Fruit fly (Drosophila melanogaster) whole organism, embryonic: ENCODE measurements around the gene amon.

ENCODE experiments used
- Abd-B ChIP-seq: fragments of 200-800 bp; sonication (Bioruptor generic); optimal IDR thresholded peaks from 2 replicates; lab custom pipeline; 2018; ENCODE audit warnings: missing biosample characterization, mild to moderate bottlenecking, missing genetic modification characterization, moderate library complexity
- Aef1 ChIP-seq: fragments of 200-800 bp; sonication (Bioruptor generic); IDR thresholded peaks from 3 replicates; pipeline ENCODE4 v1.3.6; 2022; ENCODE audit warnings: missing biosample characterization, missing genetic modification characterization
- Bgb ChIP-seq: fragments of 200-800 bp; sonication (Bioruptor generic); IDR thresholded peaks from 2 replicates; pipeline ENCODE4 v1.3.6; 2022; ENCODE audit warnings: missing biosample characterization, missing genetic modification characterization; ENCODE audit not compliant: partially characterized antibody
- CG10565 ChIP-seq: fragments of 200-800 bp; sonication (Bioruptor generic); optimal IDR thresholded peaks from 3 replicates; lab custom pipeline; 2016; ENCODE audit warnings: missing biosample characterization, mild to moderate bottlenecking, missing genetic modification characterization
- CG11398 ChIP-seq: fragments of 200-800 bp; sonication (Bioruptor generic); optimal IDR thresholded peaks from 2 replicates; lab custom pipeline; 2016; ENCODE audit warnings: missing biosample characterization, missing genetic modification characterization
- CG11560 ChIP-seq: fragments of 200-800 bp; sonication (Bioruptor generic); IDR thresholded peaks from 3 replicates; pipeline ENCODE4 v1.3.6; 2022; ENCODE audit warnings: missing biosample characterization, missing genetic modification characterization
- CG12659 ChIP-seq: fragments of 200-800 bp; sonication (Bioruptor generic); optimal IDR thresholded peaks from 3 replicates; lab custom pipeline; 2017; ENCODE audit warnings: mild to moderate bottlenecking, missing biosample characterization, missing genetic modification reagents, missing genetic modification characterization
- CG13287 ChIP-seq: fragments of 200-800 bp; sonication (Bioruptor generic); IDR thresholded peaks from 2 replicates; pipeline ENCODE4 v1.3.6; 2022; ENCODE audit warnings: missing biosample characterization, missing genetic modification characterization; ENCODE audit not compliant: partially characterized antibody
- CG13775 ChIP-seq: fragments of 200-800 bp; sonication (Bioruptor generic); optimal IDR thresholded peaks from 3 replicates; lab custom pipeline; 2017; ENCODE audit warnings: missing biosample characterization, mild to moderate bottlenecking, missing genetic modification characterization
- CG14441 ChIP-seq: fragments of 200-800 bp; sonication (Bioruptor generic); IDR thresholded peaks from 2 replicates; pipeline ENCODE4 v1.3.6; 2022; ENCODE audit warnings: missing biosample characterization, missing genetic modification characterization
- CG14710 ChIP-seq: fragments of 200-800 bp; sonication (Bioruptor generic); optimal IDR thresholded peaks from 3 replicates; lab custom pipeline; 2019; ENCODE audit warnings: missing biosample characterization, mild to moderate bottlenecking, missing genetic modification characterization, moderate library complexity
- CG15011 ChIP-seq: fragments of 200-800 bp; sonication (Bioruptor generic); optimal IDR thresholded peaks from 3 replicates; lab custom pipeline; 2018; ENCODE audit warnings: missing biosample characterization, mild to moderate bottlenecking, missing genetic modification characterization
- CG30431 ChIP-seq: fragments of 200-800 bp; sonication (Bioruptor generic); optimal IDR thresholded peaks from 2 replicates; lab custom pipeline; 2017; ENCODE audit warnings: missing biosample characterization, missing genetic modification characterization
- CG34224 ChIP-seq: fragments of 200-800 bp; sonication (Bioruptor generic); IDR thresholded peaks from 3 replicates; pipeline ENCODE4 v1.3.6; 2022; ENCODE audit warnings: missing biosample characterization, missing genetic modification characterization; ENCODE audit not compliant: partially characterized antibody
- CG34422 ChIP-seq: fragments of 200-800 bp; sonication (Bioruptor generic); IDR thresholded peaks from 3 replicates; pipeline ENCODE4 v1.3.6; 2022; ENCODE audit warnings: missing biosample characterization, missing genetic modification characterization
- CG3838 ChIP-seq: fragments of 200-800 bp; sonication (Bioruptor generic); optimal IDR thresholded peaks from 3 replicates; lab custom pipeline; 2016; ENCODE audit warnings: missing biosample characterization, missing genetic modification characterization
- CG3995 ChIP-seq: fragments of 200-800 bp; sonication (Bioruptor generic); optimal IDR thresholded peaks from 3 replicates; lab custom pipeline; 2016; ENCODE audit warnings: missing biosample characterization, missing genetic modification characterization
- CG42726 ChIP-seq: fragments of 200-800 bp; sonication (Bioruptor generic); IDR thresholded peaks from 2 replicates; pipeline ENCODE4 v1.3.6; 2022; ENCODE audit warnings: missing biosample characterization, missing genetic modification characterization; ENCODE audit not compliant: partially characterized antibody
- CG4617 ChIP-seq: fragments of 200-800 bp; sonication (Bioruptor generic); optimal IDR thresholded peaks from 3 replicates; lab custom pipeline; 2016; ENCODE audit warnings: missing biosample characterization, missing genetic modification characterization, borderline replicate concordance
- CG7745 ChIP-seq: fragments of 200-800 bp; sonication (Bioruptor generic); optimal IDR thresholded peaks from 2 replicates; lab custom pipeline; 2018; ENCODE audit warnings: missing biosample characterization, mild to moderate bottlenecking, missing genetic modification characterization, moderate library complexity
- Dll ChIP-seq: fragments of 200-800 bp; sonication (Bioruptor generic); IDR thresholded peaks from 4 replicates; pipeline ENCODE4 v1.3.6; 2022; ENCODE audit warnings: missing biosample characterization, missing genetic modification characterization; ENCODE audit not compliant: partially characterized antibody
- Doc3 ChIP-seq: fragments of 200-800 bp; sonication (Bioruptor generic); IDR thresholded peaks from 3 replicates; pipeline ENCODE4 v1.3.6; 2022; ENCODE audit warnings: missing biosample characterization, missing genetic modification characterization; ENCODE audit not compliant: partially characterized antibody
- Dp ChIP-seq: fragments of 200-800 bp; sonication (Bioruptor generic); optimal IDR thresholded peaks from 2 replicates; lab custom pipeline; 2018; ENCODE audit warnings: missing biosample characterization, mild to moderate bottlenecking, missing genetic modification characterization, moderate library complexity
- Dref ChIP-seq: fragments of 200-800 bp; sonication (Bioruptor generic); IDR thresholded peaks from 2 replicates; pipeline ENCODE4 v1.3.6; 2022; ENCODE audit warnings: missing biosample characterization, missing genetic modification characterization
- Elba2 ChIP-seq: fragments of 200-800 bp; sonication (Bioruptor generic); optimal IDR thresholded peaks from 3 replicates; lab custom pipeline; 2016; ENCODE audit warnings: missing biosample characterization, missing genetic modification characterization
- HHEX ChIP-seq: fragments of 200-800 bp; sonication (Bioruptor generic); optimal IDR thresholded peaks from 3 replicates; lab custom pipeline; 2017; ENCODE audit warnings: missing biosample characterization, mild to moderate bottlenecking, missing genetic modification characterization, missing genetic modification reagents
- Lhr ChIP-seq: fragments of 200-800 bp; sonication (Bioruptor generic); optimal IDR thresholded peaks from 3 replicates; lab custom pipeline; 2017; ENCODE audit warnings: mild to moderate bottlenecking, missing biosample characterization, missing genetic modification reagents, missing genetic modification characterization
- Med ChIP-seq: fragments of 200-800 bp; sonication (Bioruptor generic); peaks from one replicate; lab custom pipeline; 2016; ENCODE audit warnings: missing biosample characterization, missing genetic modification characterization, mild to moderate bottlenecking, inconsistent platforms, moderate library complexity
- Oaz ChIP-seq: fragments of 200-800 bp; sonication (Bioruptor generic); IDR thresholded peaks from 2 replicates; pipeline ENCODE4 v1.3.6; 2022; ENCODE audit warnings: missing biosample characterization, missing genetic modification characterization
- Rfx ChIP-seq: fragments of 200-800 bp; sonication (Bioruptor generic); IDR thresholded peaks from 2 replicates; pipeline ENCODE4 v1.3.6; 2022; ENCODE audit warnings: missing biosample characterization, missing genetic modification characterization
- Rx ChIP-seq: fragments of 200-800 bp; sonication (Bioruptor generic); IDR thresholded peaks from 2 replicates; pipeline ENCODE4 v1.3.6; 2022; ENCODE audit warnings: missing biosample characterization, missing genetic modification characterization
- Sox102F ChIP-seq: fragments of 200-800 bp; sonication (Bioruptor generic); optimal IDR thresholded peaks from 2 replicates; lab custom pipeline; 2018; ENCODE audit warnings: missing biosample characterization, mild to moderate bottlenecking, missing genetic modification characterization, moderate library complexity
- TFAM ChIP-seq: fragments of 200-800 bp; sonication (Bioruptor generic); optimal IDR thresholded peaks from 2 replicates; lab custom pipeline; 2017; ENCODE audit warnings: missing biosample characterization, missing genetic modification characterization, inconsistent platforms
- Tbp ChIP-seq: fragments of >200 bp; optimal IDR thresholded peaks from 2 replicates; lab custom pipeline; 2018; ENCODE audit warnings: missing biosample characterization, missing genetic modification characterization
- YL-1 ChIP-seq: fragments of 200-800 bp; sonication (Bioruptor generic); optimal IDR thresholded peaks from 3 replicates; lab custom pipeline; 2017; ENCODE audit warnings: missing biosample characterization, mild to moderate bottlenecking, missing genetic modification characterization
- crol ChIP-seq: fragments of 200-800 bp; sonication (Bioruptor generic); IDR thresholded peaks from 2 replicates; pipeline ENCODE4 v1.3.6; 2022; ENCODE audit warnings: missing biosample characterization, missing genetic modification characterization
- gfzf ChIP-seq: fragments of 200-800 bp; sonication (Bioruptor generic); optimal IDR thresholded peaks from 2 replicates; lab custom pipeline; 2016; ENCODE audit warnings: missing biosample characterization, mild to moderate bottlenecking, missing genetic modification characterization, moderate library complexity
- her ChIP-seq: fragments of 200-800 bp; sonication (Bioruptor generic); optimal IDR thresholded peaks from 2 replicates; lab custom pipeline; 2016; ENCODE audit warnings: missing biosample characterization, missing genetic modification characterization
- hkb ChIP-seq, 2 experiments: fragments of 200-800 bp in 1 of 2; fragments of >200 bp in 1 of 2; sonication (Bioruptor generic) in 1 of 2; IDR thresholded peaks in 1 of 2; optimal IDR thresholded peaks in 1 of 2; 2 replicates each; pipeline versions ENCODE4 v1.3.6 to Lab custom; 2017 to 2022; ENCODE audit warnings: missing biosample characterization in 1 of 2, missing genetic modification characterization in 1 of 2
- insv ChIP-seq, 2 experiments: fragments of 200-800 bp; sonication (Bioruptor generic); optimal IDR thresholded peaks; 3 replicates each; lab custom pipeline; 2016 to 2018; ENCODE audit warnings: missing biosample characterization in 2 of 2, missing genetic modification characterization in 2 of 2
- mld ChIP-seq: fragments of 200-800 bp; sonication (Bioruptor generic); IDR thresholded peaks from 3 replicates; pipeline ENCODE4 v1.3.6; 2022; ENCODE audit warnings: missing biosample characterization, missing genetic modification characterization; ENCODE audit not compliant: partially characterized antibody
- pzg ChIP-seq: fragments of 200-800 bp; sonication (Bioruptor generic); optimal IDR thresholded peaks from 3 replicates; lab custom pipeline; 2018; ENCODE audit warnings: missing biosample characterization, mild to moderate bottlenecking, missing genetic modification characterization, moderate library complexity
- rib ChIP-seq: fragments of 200-800 bp; sonication (Bioruptor generic); IDR thresholded peaks from 2 replicates; pipeline ENCODE4 v1.3.6; 2022; ENCODE audit warnings: missing biosample characterization, missing genetic modification characterization
- shn ChIP-seq: fragments of 200-800 bp; sonication (Bioruptor generic); optimal IDR thresholded peaks from 3 replicates; lab custom pipeline; 2016; ENCODE audit warnings: missing biosample characterization, missing genetic modification characterization
- sima ChIP-seq: fragments of 200-800 bp; sonication (Bioruptor generic); optimal IDR thresholded peaks from 2 replicates; lab custom pipeline; 2016; ENCODE audit warnings: missing biosample characterization, missing genetic modification characterization
- ssp ChIP-seq: fragments of 200-800 bp; sonication (Bioruptor generic); IDR thresholded peaks from 2 replicates; pipeline ENCODE4 v1.3.6; 2022; ENCODE audit warnings: missing biosample characterization, missing genetic modification characterization
- stwl ChIP-seq: fragments of 200-800 bp; sonication (Bioruptor generic); optimal IDR thresholded peaks from 3 replicates; lab custom pipeline; 2018; ENCODE audit warnings: missing biosample characterization, mild to moderate bottlenecking, missing genetic modification characterization, moderate library complexity
- tna ChIP-seq: fragments of 200-800 bp; sonication (Bioruptor generic); IDR thresholded peaks from 2 replicates; pipeline ENCODE4 v1.3.6; 2022; ENCODE audit warnings: missing biosample characterization, missing genetic modification characterization; ENCODE audit not compliant: partially characterized antibody

The amon gene

DNA sequence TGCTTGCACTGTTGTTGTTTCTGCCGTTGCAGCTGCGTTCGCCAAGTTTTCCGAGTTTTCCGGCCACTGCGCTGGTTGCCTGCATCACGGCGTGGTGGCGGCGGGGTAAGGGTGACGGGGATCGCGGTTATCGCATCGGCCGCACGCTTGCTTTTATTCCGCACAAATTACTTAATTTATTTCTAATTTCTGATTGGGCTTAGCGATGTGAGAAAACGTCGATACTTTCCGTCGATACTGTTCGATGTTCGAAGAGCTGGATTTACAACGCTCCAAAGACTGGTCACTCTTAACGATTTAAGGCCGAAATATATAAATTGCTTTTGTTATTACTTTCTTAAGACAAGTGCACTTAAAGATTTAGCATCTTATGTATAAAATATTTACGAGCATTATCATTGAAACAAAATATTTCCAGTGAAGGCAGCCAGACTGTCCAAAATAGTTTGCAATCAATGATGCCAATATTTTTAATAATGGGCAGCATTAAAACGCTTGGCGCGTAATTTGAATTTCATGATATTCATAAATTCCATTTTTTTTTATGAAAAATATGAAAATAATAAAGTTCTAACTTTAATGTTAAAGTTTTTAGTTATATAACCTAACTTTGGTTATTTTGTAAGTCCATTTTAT is 11.1 kb upstream of the amon start, which contains the start of gene CG6420 (continued):
- TF ChIP-seq Bgb (peak; percentile 92), Tbp (no peak), CG13287 (GFP tag; lab: Robert Waterston, UW) (peak; percentile 90), CG11560 (tag; lab: Robert Waterston, UW) (no peak), CG4617 (GFP tag; lab: Kevin White, UChicago) (peak; percentile 78), tna (GFP tag; lab: Robert Waterston, UW) (peak; percentile 68), Rfx (GFP tag; lab: Robert Waterston, UW) (peak; percentile 31; the same call in 1 of the 2 replicates), Elba2 (peak; percentile 84), CG42726 (GFP tag; lab: Robert Waterston, UW) (peak; percentile 90), CG15011 (GFP tag; lab: Kevin White, UChicago) (no peak), Doc3 (GFP tag; lab: Robert Waterston, UW) (peak; percentile 84), CG14710 (tag; lab: Kevin White, UChicago) (peak; percentile 41), Abd-B (GFP tag; lab: Kevin White, UChicago) (peak; percentile 37), Dp (GFP tag; lab: Kevin White, UChicago) (peak; percentile 87), rib (GFP tag; lab: Robert Waterston, UW) (no peak), Med (peak; percentile 87), Dll (peak; percentile 90), insv (GFP tag; optimal IDR thresholded peaks at IDR 0.05; lab: Kevin White, UChicago) (peak in 1 of 2 experiments; percentile 81), CG10565 (no peak), stwl (tag; lab: Kevin White, UChicago) (peak; percentile 46), mld (GFP tag; lab: Robert Waterston, UW) (0 out of 3 replicates have a peak, but pooled peaks have one; percentile 16), CG34224 (GFP tag; lab: Robert Waterston, UW) (peak; percentile 83), CG13775 (GFP tag; lab: Kevin White, UChicago) (no peak), CG30431 (GFP tag; lab: Kevin White, UChicago) (no peak), Dref (GFP tag; lab: Robert Waterston, UW) (peak; percentile 70), crol (peak; percentile 61), Lhr (peak; percentile 62)

DNA sequence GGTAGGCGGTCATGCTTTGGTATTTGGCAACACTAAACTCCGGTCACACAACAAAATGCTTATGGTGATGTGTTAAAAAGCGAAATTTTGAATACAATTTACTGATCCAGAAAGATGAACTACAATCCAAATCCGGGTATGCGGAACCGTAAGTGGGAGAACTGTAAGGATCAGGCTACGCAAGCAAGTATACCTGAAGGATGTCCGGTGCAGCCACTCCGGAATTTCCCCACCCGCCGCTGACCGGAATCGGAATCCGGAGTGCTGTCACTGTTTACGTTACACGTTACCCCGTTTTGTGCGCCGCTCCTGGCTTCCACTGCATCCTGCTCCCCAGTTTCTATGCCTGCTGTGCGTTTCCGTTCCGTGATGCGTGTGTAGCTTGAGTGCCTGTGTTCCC is 3.9 kb upstream of the amon start, which contains the start of gene Yif1:
TSS of gene Yif1 (plus strand) at position 8 of the 400 bp plus-strand sequence.
- TF ChIP-seq HHEX (GFP tag; lab: Kevin White, UChicago) (no peak), CG34422 (GFP tag; lab: Robert Waterston, UW) (peak; percentile 27; the same call in 1 of the 3 replicates), CG3838 (GFP tag; lab: Kevin White, UChicago) (no peak), CG12659 (GFP tag; lab: Kevin White, UChicago) (no peak), her (no peak), CG10565 (no peak), CG14441 (no peak), Oaz (GFP tag; lab: Robert Waterston, UW) (no peak), Aef1 (GFP tag; lab: Robert Waterston, UW) (no peak), hkb (optimal IDR thresholded peaks at IDR 0.05; lab: Kevin White, UChicago) (no peak), hkb (GFP tag; IDR thresholded peaks at IDR 0.05; lab: Robert Waterston, UW) (no peak), YL-1 (GFP tag; lab: Kevin White, UChicago) (no peak), CG3995 (GFP tag; lab: Kevin White, UChicago) (peak; percentile 50), ssp (GFP tag; lab: Robert Waterston, UW) (no peak), gfzf (GFP tag; lab: Kevin White, UChicago) (peak; percentile 53), CG7745 (no peak), crol (no peak), pzg (peak; percentile 2), Sox102F (no peak), CG11398 (GFP tag; lab: Kevin White, UChicago) (no peak), sima (GFP tag; lab: Kevin White, UChicago) (no peak), TFAM (no peak), shn (GFP tag; lab: Kevin White, UChicago) (no peak), Rx (GFP tag; lab: Robert Waterston, UW) (no peak), CG4617 (GFP tag; lab: Kevin White, UChicago) (peak; percentile 47)
